Fruit fly (Drosophila melanogaster) whole organism, wandering third instar larva: ENCODE measurements around the gene Rab14.

ENCODE experiments used
- Abd-B ChIP-seq: fragments of >200 bp; optimal IDR thresholded peaks from 2 replicates; lab custom pipeline; 2017; ENCODE audit warnings: missing biosample characterization, missing genetic modification characterization
- Hr78 ChIP-seq: fragments of >200 bp; optimal IDR thresholded peaks from 2 replicates; lab custom pipeline; 2017; ENCODE audit warnings: missing biosample characterization, missing genetic modification characterization
- Mio ChIP-seq: sonication (Bioruptor generic); optimal IDR thresholded peaks from 2 replicates; lab custom pipeline; 2016; ENCODE audit warnings: missing biosample characterization, missing genetic modification characterization
- brk ChIP-seq: fragments of 200-800 bp; sonication (Bioruptor generic); optimal IDR thresholded peaks from 2 replicates; lab custom pipeline; 2016; ENCODE audit warnings: missing biosample characterization, mild to moderate bottlenecking, missing genetic modification characterization
- dsf ChIP-seq: sonication (Bioruptor generic); optimal IDR thresholded peaks from 2 replicates; lab custom pipeline; 2016; ENCODE audit warnings: missing biosample characterization, missing genetic modification characterization, borderline replicate concordance
- lola ChIP-seq: fragments of >200 bp; optimal IDR thresholded peaks from 2 replicates; lab custom pipeline; 2017; ENCODE audit warnings: missing biosample characterization, missing genetic modification characterization
- pan ChIP-seq: fragments of >200 bp; optimal IDR thresholded peaks from 2 replicates; lab custom pipeline; 2017
- sage ChIP-seq: fragments of 200-800 bp; sonication (Bioruptor generic); optimal IDR thresholded peaks from 2 replicates; lab custom pipeline; 2016; ENCODE audit warnings: missing biosample characterization, mild to moderate bottlenecking, missing genetic modification characterization
- tai ChIP-seq: sonication (Bioruptor generic); optimal IDR thresholded peaks from 2 replicates; lab custom pipeline; 2016; ENCODE audit warnings: missing biosample characterization, missing genetic modification characterization

DNA sequence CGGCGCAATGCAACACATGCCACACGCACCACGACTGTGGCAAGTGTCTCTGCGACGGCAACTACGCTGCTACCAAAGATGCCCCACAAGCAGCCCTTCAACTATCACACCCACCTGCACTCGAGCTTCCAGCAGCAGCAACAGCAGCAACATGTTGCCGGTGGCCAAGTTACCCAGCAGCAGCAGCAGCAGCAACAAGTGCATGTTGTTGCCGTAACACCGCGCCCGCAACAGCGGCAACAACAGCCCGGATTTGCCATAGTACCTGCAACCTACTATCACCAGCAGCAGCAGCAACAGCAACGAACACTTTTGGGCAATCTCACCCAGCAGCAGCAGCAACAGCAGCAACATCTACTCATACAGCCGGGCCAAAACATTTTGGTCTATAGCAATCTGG lies 46.3 kb upstream of the Rab14 start:
- TF ChIP-seq sage (GFP tag; lab: Kevin White, UChicago) (no peak), brk (GFP tag; lab: Kevin White, UChicago) (no peak), pan (lab: Kevin White, UChicago) (no peak), Hr78 (no peak), Abd-B (no peak), Mio (GFP tag; lab: Kevin White, UChicago) (no peak), dsf (no peak), lola (GFP tag; lab: Kevin White, UChicago) (no peak), tai (GFP tag; lab: Kevin White, UChicago) (no peak)
